Fruit fly (Drosophila melanogaster) whole organism, embryonic: Measurements from ENCODE around the gene ara.
A peak's percentile ranks its signal among the peaks of the same experiment; 100 is the strongest.

Experiments
- ATbp ChIP-seq: fragments of 200-800 bp; sonication (Bioruptor generic); optimal IDR thresholded peaks from 2 replicates; lab custom pipeline; 2017; ENCODE audit warnings: missing biosample characterization, mild to moderate bottlenecking, missing genetic modification characterization, missing genetic modification reagents
- Awh ChIP-seq: fragments of 200-800 bp; sonication (Bioruptor generic); IDR thresholded peaks from 2 replicates; pipeline ENCODE4, ENCODE4 v1.3.6; 2022; ENCODE audit warnings: missing biosample characterization, missing genetic modification characterization
- CG10147 ChIP-seq: fragments of 200-800 bp; sonication (Bioruptor generic); optimal IDR thresholded peaks from 2 replicates; lab custom pipeline; 2019; ENCODE audit warnings: missing biosample characterization, mild to moderate bottlenecking, missing genetic modification characterization, moderate library complexity
- CG10366 ChIP-seq: fragments of 200-800 bp; sonication (Bioruptor generic); IDR thresholded peaks from 2 replicates; pipeline ENCODE4 v1.3.6; 2022; ENCODE audit warnings: missing biosample characterization, missing genetic modification characterization
- CG10431 ChIP-seq: fragments of 200-800 bp; sonication (Bioruptor generic); optimal IDR thresholded peaks from 3 replicates; lab custom pipeline; 2018; ENCODE audit warnings: missing biosample characterization, mild to moderate bottlenecking, missing genetic modification characterization
- CG12236 ChIP-seq: fragments of 200-800 bp; sonication (Bioruptor generic); optimal IDR thresholded peaks from 2 replicates; lab custom pipeline; 2016; ENCODE audit warnings: missing biosample characterization, missing genetic modification characterization
- CG12391 ChIP-seq: fragments of 200-800 bp; sonication (Bioruptor generic); optimal IDR thresholded peaks from 3 replicates; lab custom pipeline; 2018; ENCODE audit warnings: missing biosample characterization, mild to moderate bottlenecking, missing genetic modification characterization, moderate library complexity
- CG15514 ChIP-seq: fragments of 200-800 bp; sonication (Bioruptor generic); optimal IDR thresholded peaks from 3 replicates; lab custom pipeline; 2017; ENCODE audit warnings: missing biosample characterization, missing genetic modification characterization, mild to moderate bottlenecking, moderate library complexity, missing genetic modification reagents
- CG15601 ChIP-seq: fragments of 200-800 bp; sonication (Bioruptor generic); optimal IDR thresholded peaks from 3 replicates; lab custom pipeline; 2019; ENCODE audit warnings: missing biosample characterization, mild to moderate bottlenecking, missing genetic modification characterization, moderate library complexity
- CG17186 ChIP-seq: fragments of 200-800 bp; sonication (Bioruptor generic); optimal IDR thresholded peaks from 3 replicates; lab custom pipeline; 2017; ENCODE audit warnings: missing biosample characterization, missing genetic modification reagents, missing genetic modification characterization
- CG2889 ChIP-seq: fragments of 200-800 bp; sonication (Bioruptor generic); IDR thresholded peaks from 3 replicates; pipeline ENCODE4 v1.3.6; 2022; ENCODE audit warnings: missing biosample characterization, missing genetic modification characterization
- CG30020 ChIP-seq: fragments of 200-800 bp; optimal IDR thresholded peaks from 2 replicates; lab custom pipeline; 2019; ENCODE audit warnings: missing biosample characterization, mild to moderate bottlenecking, missing genetic modification characterization, moderate library complexity
- CG3281 ChIP-seq: fragments of 200-800 bp; sonication (Bioruptor generic); optimal IDR thresholded peaks from 3 replicates; lab custom pipeline; 2017; ENCODE audit warnings: missing biosample characterization, mild to moderate bottlenecking, missing genetic modification characterization
- CG33557 ChIP-seq: fragments of 200-800 bp; sonication (Bioruptor generic); optimal IDR thresholded peaks from 2 replicates; lab custom pipeline; 2019; ENCODE audit warnings: missing biosample characterization, mild to moderate bottlenecking, missing genetic modification characterization, moderate library complexity
- CG42726 ChIP-seq: fragments of 200-800 bp; sonication (Bioruptor generic); IDR thresholded peaks from 2 replicates; pipeline ENCODE4 v1.3.6; 2022; ENCODE audit warnings: missing biosample characterization, missing genetic modification characterization; ENCODE audit not compliant: partially characterized antibody
- CG4707 ChIP-seq: fragments of 200-800 bp; sonication (Bioruptor generic); optimal IDR thresholded peaks from 2 replicates; lab custom pipeline; 2018; ENCODE audit warnings: missing biosample characterization, mild to moderate bottlenecking, missing genetic modification characterization, moderate library complexity
- CG5245 ChIP-seq: fragments of 200-800 bp; sonication (Bioruptor generic); optimal IDR thresholded peaks from 3 replicates; lab custom pipeline; 2016; ENCODE audit warnings: missing biosample characterization, missing genetic modification characterization
- CG6254 ChIP-seq: fragments of 200-800 bp; sonication (Bioruptor generic); optimal IDR thresholded peaks from 3 replicates; lab custom pipeline; 2017; ENCODE audit warnings: mild to moderate bottlenecking, missing biosample characterization, missing genetic modification reagents, missing genetic modification characterization
- CG6689 ChIP-seq: fragments of 200-800 bp; sonication (Bioruptor generic); IDR thresholded peaks from 2 replicates; pipeline ENCODE4 v1.3.6; 2022; ENCODE audit warnings: missing biosample characterization, missing genetic modification characterization
- CG7271 ChIP-seq: fragments of 200-800 bp; sonication (Bioruptor generic); optimal IDR thresholded peaks from 2 replicates; lab custom pipeline; 2018; ENCODE audit warnings: missing biosample characterization, mild to moderate bottlenecking, missing genetic modification characterization, moderate library complexity
- Dfd ChIP-seq, 2 experiments: fragments of >200 bp; optimal IDR thresholded peaks; 2 replicates each; lab custom pipeline; 2017; ENCODE audit warnings: missing biosample characterization in 2 of 2, missing genetic modification characterization in 2 of 2
- Doc2 ChIP-seq: fragments of 200-800 bp; sonication (Bioruptor generic); IDR thresholded peaks from 2 replicates; pipeline ENCODE4 v1.3.6; 2022; ENCODE audit warnings: missing biosample characterization, missing genetic modification characterization
- Ets65A ChIP-seq: fragments of 200-800 bp; sonication (Bioruptor generic); peaks from one replicate; lab custom pipeline; 2016; ENCODE audit warnings: missing biosample characterization, missing genetic modification characterization
- HmgZ ChIP-seq: fragments of 200-800 bp; sonication (Bioruptor generic); optimal IDR thresholded peaks from 2 replicates; lab custom pipeline; 2018; ENCODE audit warnings: missing biosample characterization, mild to moderate bottlenecking, missing genetic modification characterization
- Hr39 ChIP-seq: fragments of >200 bp; optimal IDR thresholded peaks from 2 replicates; lab custom pipeline; 2017
- MESR4 ChIP-seq: fragments of 200-800 bp; sonication (Bioruptor generic); optimal IDR thresholded peaks from 2 replicates; lab custom pipeline; 2018; ENCODE audit warnings: missing biosample characterization, mild to moderate bottlenecking, missing genetic modification characterization, moderate library complexity
- MTF-1 ChIP-seq: fragments of 200-800 bp; sonication (Bioruptor generic); optimal IDR thresholded peaks from 2 replicates; lab custom pipeline; 2018; ENCODE audit warnings: missing biosample characterization, mild to moderate bottlenecking, missing genetic modification characterization, borderline replicate concordance
- Med ChIP-seq: fragments of 200-800 bp; sonication (Bioruptor generic); peaks from one replicate; lab custom pipeline; 2016; ENCODE audit warnings: missing biosample characterization, missing genetic modification characterization, mild to moderate bottlenecking, inconsistent platforms, moderate library complexity
- NC2β ChIP-seq: fragments of 200-800 bp; sonication (Bioruptor generic); optimal IDR thresholded peaks from 2 replicates; lab custom pipeline; 2016; ENCODE audit warnings: missing biosample characterization, missing genetic modification characterization
- NFAT ChIP-seq: fragments of 200-800 bp; sonication (Bioruptor generic); IDR thresholded peaks from 2 replicates; pipeline ENCODE4 v1.3.6; 2022; ENCODE audit warnings: missing biosample characterization, missing genetic modification characterization
- Poxn ChIP-seq: fragments of 200-800 bp; sonication (Bioruptor generic); IDR thresholded peaks from 2 replicates; pipeline ENCODE4 v1.3.6; 2022; ENCODE audit warnings: missing biosample characterization, missing genetic modification characterization
- Ptx1 ChIP-seq: fragments of 200-800 bp; sonication (Bioruptor generic); IDR thresholded peaks from 2 replicates; pipeline ENCODE4 v1.3.6; 2022; ENCODE audit warnings: missing biosample characterization, missing genetic modification characterization
- Sry-δ ChIP-seq: fragments of 200-800 bp; sonication (Bioruptor generic); optimal IDR thresholded peaks from 2 replicates; lab custom pipeline; 2016; ENCODE audit warnings: missing biosample characterization, missing genetic modification characterization
- Ssrp ChIP-seq: fragments of 200-800 bp; sonication (Bioruptor generic); optimal IDR thresholded peaks from 2 replicates; lab custom pipeline; 2018; ENCODE audit warnings: missing biosample characterization, mild to moderate bottlenecking, missing genetic modification characterization, moderate library complexity
- Taf1 ChIP-seq: fragments of 200-800 bp; sonication (Bioruptor generic); IDR thresholded peaks from 2 replicates; pipeline ENCODE4 v1.3.6; 2022; ENCODE audit warnings: missing biosample characterization, missing genetic modification characterization
- Usf ChIP-seq: fragments of 200-800 bp; sonication (Bioruptor generic); optimal IDR thresholded peaks from 2 replicates; lab custom pipeline; 2017; ENCODE audit warnings: missing genotype, missing biosample characterization, missing genetic modification characterization
- Xrp1 ChIP-seq: fragments of 200-800 bp; sonication (Bioruptor generic); IDR thresholded peaks from 2 replicates; pipeline ENCODE4 v1.3.6; 2022; ENCODE audit warnings: missing biosample characterization, missing genetic modification characterization
- ap ChIP-seq: fragments of 200-800 bp; sonication (Bioruptor generic); IDR thresholded peaks from 2 replicates; pipeline ENCODE4 v1.3.6; 2022; ENCODE audit warnings: missing biosample characterization, missing genetic modification characterization
- ara ChIP-seq: fragments of 200-800 bp; sonication (Bioruptor generic); IDR thresholded peaks from 2 replicates; pipeline ENCODE4 v1.3.6; 2022; ENCODE audit warnings: missing biosample characterization, missing genetic modification characterization
- az2 ChIP-seq: fragments of 200-800 bp; sonication (Bioruptor generic); optimal IDR thresholded peaks from 3 replicates; lab custom pipeline; 2016; ENCODE audit warnings: missing biosample characterization, missing genetic modification characterization
- cas ChIP-seq: fragments of 200-800 bp; sonication (Bioruptor generic); IDR thresholded peaks from 2 replicates; pipeline ENCODE4 v1.3.6; 2022; ENCODE audit warnings: missing biosample characterization, missing genetic modification characterization
- cato ChIP-seq: fragments of 200-800 bp; sonication (Bioruptor generic); optimal IDR thresholded peaks from 2 replicates; lab custom pipeline; 2016; ENCODE audit warnings: missing biosample characterization, missing genetic modification characterization, borderline replicate concordance
- dan ChIP-seq: fragments of 200-800 bp; sonication (Bioruptor generic); IDR thresholded peaks from 2 replicates; pipeline ENCODE4 v1.3.6; 2022; ENCODE audit warnings: missing biosample characterization, missing genetic modification characterization
- emc ChIP-seq: fragments of 200-800 bp; sonication (Bioruptor generic); optimal IDR thresholded peaks from 2 replicates; lab custom pipeline; 2016; ENCODE audit warnings: missing biosample characterization, missing genetic modification characterization
- gce ChIP-seq: fragments of 200-800 bp; sonication (Bioruptor generic); IDR thresholded peaks from 3 replicates; pipeline ENCODE4 v1.3.6; 2022; ENCODE audit warnings: missing biosample characterization, missing genetic modification characterization
- lmd ChIP-seq: fragments of 200-800 bp; sonication (Bioruptor generic); IDR thresholded peaks from 2 replicates; pipeline ENCODE4 v1.3.6; 2022; ENCODE audit warnings: missing biosample characterization, missing genetic modification characterization
- org-1 ChIP-seq: fragments of 200-800 bp; sonication (Bioruptor generic); optimal IDR thresholded peaks from 2 replicates; lab custom pipeline; 2017; ENCODE audit warnings: missing biosample characterization, missing genetic modification characterization
- pan ChIP-seq, 4 experiments: fragments of >200 bp in 3 of 4; fragments of 200-800 bp in 1 of 4; sonication (Bioruptor generic) in 1 of 4; optimal IDR thresholded peaks in 3 of 4; IDR thresholded peaks in 1 of 4; 2 replicates each; pipeline versions ENCODE4 v1.3.6 to Lab custom; 2017 to 2022; ENCODE audit warnings: missing biosample characterization in 2 of 4, missing genetic modification characterization in 2 of 4, mixed read lengths in 1 of 4
- pita ChIP-seq: fragments of 200-800 bp; sonication (Bioruptor generic); optimal IDR thresholded peaks from 2 replicates; lab custom pipeline; 2017; ENCODE audit warnings: missing biosample characterization, mild to moderate bottlenecking, missing genetic modification characterization
- unc-4 ChIP-seq: fragments of 200-800 bp; sonication (Bioruptor generic); IDR thresholded peaks from 2 replicates; pipeline ENCODE4 v1.3.6; 2022; ENCODE audit warnings: missing biosample characterization, missing genetic modification characterization; ENCODE audit not compliant: partially characterized antibody
- wor ChIP-seq: fragments of 200-800 bp; sonication (Bioruptor generic); IDR thresholded peaks from 2 replicates; pipeline ENCODE4 v1.3.6; 2022; ENCODE audit warnings: missing biosample characterization, missing genetic modification characterization

ara gene

dm6 chr3L:12572366-12572765 is 8.1 kb upstream of the ara start, which contains the start of gene sowah (continued):
- no peak for TF ChIP-seq unc-4 (GFP tag; lab: Robert Waterston, UW)
- TF ChIP-seq Ssrp, result peak; percentile 32
- no peak; the same call in 1 of the 2 replicates for TF ChIP-seq cas (GFP tag; lab: Robert Waterston, UW)
- TF ChIP-seq wor, result no peak
- no peak for TF ChIP-seq Dfd (GFP tag; optimal IDR thresholded peaks at IDR 0.05; lab: Kevin White, UChicago)
- TF ChIP-seq CG15514 (GFP tag; lab: Kevin White, UChicago), result peak; percentile 70
- peak; percentile 67 for TF ChIP-seq MESR4 (GFP tag; lab: Kevin White, UChicago)
- TF ChIP-seq NFAT (GFP tag; lab: Robert Waterston, UW), result peak; percentile 62
- peak; percentile 42; the same call in 1 of the 2 replicates for TF ChIP-seq lmd (GFP tag; lab: Robert Waterston, UW)
- 0 out of 2 replicates have a peak, but pooled peaks have one; percentile 28 for TF ChIP-seq ara (GFP tag; lab: Robert Waterston, UW)
- no peak for TF ChIP-seq CG2889 (GFP tag; lab: Robert Waterston, UW)
- TF ChIP-seq CG30020, result peak; percentile 56
- peak; percentile 13 for TF ChIP-seq cato
- TF ChIP-seq Taf1 (GFP tag; lab: Robert Waterston, UW), result no peak
- no peak for TF ChIP-seq org-1
- peak; percentile 0 for TF ChIP-seq CG33557 (GFP tag; lab: Kevin White, UChicago)
- no peak for TF ChIP-seq Hr39 (lab: Kevin White, UChicago)
- peak; percentile 36; the same call in 1 of the 2 replicates for TF ChIP-seq CG10366 (GFP tag; lab: Robert Waterston, UW)
- peak; percentile 8 for TF ChIP-seq CG12236 (GFP tag; lab: Kevin White, UChicago)
- peak; percentile 55; the same call in 1 of the 2 replicates for TF ChIP-seq Ptx1 (GFP tag; lab: Robert Waterston, UW)
- no peak for TF ChIP-seq CG4707
- no peak for TF ChIP-seq CG10431 (GFP tag; lab: Kevin White, UChicago)
- TF ChIP-seq CG6689 (GFP tag; lab: Robert Waterston, UW), result peak; percentile 37; the same call in 1 of the 2 replicates
- TF ChIP-seq CG6254 (GFP tag; lab: Kevin White, UChicago), result no peak
- no peak for TF ChIP-seq pan (optimal IDR thresholded peaks at IDR 0.05; lab: Kevin White, UChicago)
- no peak for TF ChIP-seq pan (GFP tag; optimal IDR thresholded peaks at IDR 0.05 in 1 of 2, IDR thresholded peaks at IDR 0.05 in 1 of 2)
- TF ChIP-seq HmgZ, result peak; percentile 76
- TF ChIP-seq MTF-1, result peak; percentile 23
- peak; percentile 64 for TF ChIP-seq CG17186 (GFP tag; lab: Kevin White, UChicago)
- TF ChIP-seq CG5245 (GFP tag; lab: Kevin White, UChicago), result peak; percentile 10
- peak; percentile 97 for TF ChIP-seq Ets65A (GFP tag; lab: Kevin White, UChicago)
- peak; percentile 5 for TF ChIP-seq az2 (GFP tag; lab: Kevin White, UChicago)
- TF ChIP-seq ATbp (GFP tag; lab: Kevin White, UChicago), result no peak
- TF ChIP-seq CG42726 (GFP tag; lab: Robert Waterston, UW), result peak; percentile 88
- TF ChIP-seq Poxn (GFP tag; lab: Robert Waterston, UW), result no peak
- TF ChIP-seq ap (GFP tag; lab: Robert Waterston, UW), result no peak
- TF ChIP-seq Usf, result no peak
- peak; percentile 28 for TF ChIP-seq CG15601 (tag; lab: Kevin White, UChicago)
- peak; percentile 39 for TF ChIP-seq CG12391 (tag; lab: Kevin White, UChicago)
- TF ChIP-seq pita (GFP tag; lab: Kevin White, UChicago), result no peak
- TF ChIP-seq dan (GFP tag; lab: Robert Waterston, UW), result no peak
- peak; percentile 48; the same call in 1 of the 2 replicates for TF ChIP-seq Xrp1 (GFP tag; lab: Robert Waterston, UW)
- TF ChIP-seq CG3281 (GFP tag; lab: Kevin White, UChicago), result peak; percentile 71
- TF ChIP-seq Med (GFP tag; lab: Kevin White, UChicago), result peak; percentile 85
- TF ChIP-seq Sry-δ, result peak; percentile 52
- TF ChIP-seq Awh (GFP tag; lab: Robert Waterston, UW), result no peak
- peak; percentile 42 for TF ChIP-seq CG7271 (tag; lab: Kevin White, UChicago)
- peak; percentile 37 for TF ChIP-seq NC2β (GFP tag; lab: Kevin White, UChicago)
- TF ChIP-seq CG10147 (GFP tag; lab: Kevin White, UChicago), result no peak
- no peak for TF ChIP-seq gce (GFP tag; lab: Robert Waterston, UW)
- TF ChIP-seq emc (GFP tag; lab: Kevin White, UChicago), result peak; percentile 50
- TF ChIP-seq Doc2, result no peak
